Fruit fly (Drosophila melanogaster): ENCODE measurements around the gene Son.

The Son gene

dm6 chr3R:9604445-9605020, 26.7 kb downstream of the Son start:
- TF ChIP-seq CTCF (optimal IDR thresholded peaks at IDR 0.05) (no peak), CG8478 (optimal IDR thresholded peaks at IDR 0.05) (no peak)

- no peak for TF ChIP-seq CTCF (optimal IDR thresholded peaks at IDR 0.05)
- TF ChIP-seq CG8478 (optimal IDR thresholded peaks at IDR 0.05) = no peak
Observed at dm6 chr3R:9605084-9605483, 27.2 kb downstream of the Son start.

- TF ChIP-seq CTCF (optimal IDR thresholded peaks at IDR 0.05) = no peak
- no peak for TF ChIP-seq CG8478 (optimal IDR thresholded peaks at IDR 0.05)
Observed at dm6 chr3R:9606913-9607804, 29.3 kb downstream of the Son start.

- TF ChIP-seq CTCF (optimal IDR thresholded peaks at IDR 0.05) = no peak
- TF ChIP-seq CG8478 (optimal IDR thresholded peaks at IDR 0.05) = no peak
Observed at dm6 chr3R:9608206-9608605, 30.4 kb downstream of the Son start.

- TF ChIP-seq CG8478 (optimal IDR thresholded peaks at IDR 0.05) (no peak), CTCF (optimal IDR thresholded peaks at IDR 0.05) (no peak)
Observed at dm6 chr3R:9612217-9612616, 34.4 kb downstream of the Son start.

dm6 chr3R:9613124-9613523, 35.3 kb downstream of the Son start:
- TF ChIP-seq CG8478 (optimal IDR thresholded peaks at IDR 0.05) = no peak
- no peak for TF ChIP-seq CTCF (optimal IDR thresholded peaks at IDR 0.05)

- TF ChIP-seq CG8478 (optimal IDR thresholded peaks at IDR 0.05) = no peak
- no peak for TF ChIP-seq CTCF (optimal IDR thresholded peaks at IDR 0.05)
Observed at dm6 chr3R:9618331-9618730, 40.5 kb downstream of the Son start.

dm6 chr3R:9620278-9620677, 42.4 kb downstream of the Son start:
- no peak for TF ChIP-seq CTCF (optimal IDR thresholded peaks at IDR 0.05)
- no peak for TF ChIP-seq CG8478 (optimal IDR thresholded peaks at IDR 0.05)

dm6 chr3R:9625443-9625842, 47.6 kb downstream of the Son start:
- TF ChIP-seq CTCF (optimal IDR thresholded peaks at IDR 0.05) = no peak
- no peak for TF ChIP-seq CG8478 (optimal IDR thresholded peaks at IDR 0.05)

- no peak for TF ChIP-seq CG8478 (optimal IDR thresholded peaks at IDR 0.05)
- TF ChIP-seq CTCF (optimal IDR thresholded peaks at IDR 0.05) = no peak
Observed at dm6 chr3R:9626266-9626665, 48.4 kb downstream of the Son start.

- TF ChIP-seq CTCF (optimal IDR thresholded peaks at IDR 0.05) (no peak), CG8478 (optimal IDR thresholded peaks at IDR 0.05) (no peak)
Observed at dm6 chr3R:9626880-9627401, 49.1 kb downstream of the Son start, which contains the start of the genes CG9427 and CG8319. CG9427 (minus strand) TSS chr3R:9626930. CG8319 (plus strand) TSS chr3R:9627321.

dm6 chr3R:9628036-9628435, 50.2 kb downstream of the Son start:
- TF ChIP-seq CTCF (optimal IDR thresholded peaks at IDR 0.05) = no peak
- no peak for TF ChIP-seq CG8478 (optimal IDR thresholded peaks at IDR 0.05)

dm6 chr3R:9628607-9629006, 50.8 kb downstream of the Son start:
- TF ChIP-seq CTCF (optimal IDR thresholded peaks at IDR 0.05) = no peak
- no peak for TF ChIP-seq CG8478 (optimal IDR thresholded peaks at IDR 0.05)

- TF ChIP-seq CG8478 (optimal IDR thresholded peaks at IDR 0.05) (no peak), CTCF (optimal IDR thresholded peaks at IDR 0.05) (no peak)
Observed at dm6 chr3R:9630053-9630632, 52.3 kb downstream of the Son start.

dm6 chr3R:9630633-9631095, 52.8 kb downstream of the Son start, which contains the start of gene Calr:
Calr (minus strand) TSS chr3R:9630851.
- no peak for TF ChIP-seq CG8478 (optimal IDR thresholded peaks at IDR 0.05)
- peak in 1 of 2 experiments; percentile 5 for TF ChIP-seq CTCF (optimal IDR thresholded peaks at IDR 0.05)

Measured in S2 (cell line).